Fruit fly (Drosophila melanogaster) whole organism, embryonic: ENCODE results near the gene Sfxn2.

Experiments
- Ada2b ChIP-seq: fragments of 200-800 bp; sonication (Bioruptor generic); IDR thresholded peaks from 2 replicates; pipeline ENCODE4 v1.3.6; 2022; ENCODE audit warnings: missing biosample characterization, missing genetic modification characterization
- Antp ChIP-seq: fragments of 200-800 bp; sonication (Bioruptor generic); optimal IDR thresholded peaks from 3 replicates; lab custom pipeline; 2016; ENCODE audit warnings: missing biosample characterization, missing genetic modification characterization
- B-H2 ChIP-seq: fragments of 200-800 bp; sonication (Bioruptor generic); optimal IDR thresholded peaks from 2 replicates; lab custom pipeline; 2018; ENCODE audit warnings: missing biosample characterization, mild to moderate bottlenecking, missing genetic modification characterization
- CG10274 ChIP-seq: fragments of 200-800 bp; sonication (Bioruptor generic); optimal IDR thresholded peaks from 3 replicates; lab custom pipeline; 2017; ENCODE audit warnings: missing biosample characterization, mild to moderate bottlenecking, missing genetic modification characterization
- CG10979 ChIP-seq: fragments of 200-800 bp; sonication (Bioruptor generic); optimal IDR thresholded peaks from 2 replicates; lab custom pipeline; 2018; ENCODE audit warnings: missing biosample characterization, mild to moderate bottlenecking, missing genetic modification characterization, moderate library complexity
- CG11398 ChIP-seq: fragments of 200-800 bp; sonication (Bioruptor generic); optimal IDR thresholded peaks from 2 replicates; lab custom pipeline; 2016; ENCODE audit warnings: missing biosample characterization, missing genetic modification characterization
- CG11456 ChIP-seq: fragments of 200-800 bp; sonication (Bioruptor generic); IDR thresholded peaks from 3 replicates; pipeline ENCODE4 v1.3.6; 2022; ENCODE audit warnings: missing biosample characterization, missing genetic modification characterization
- CG12071 ChIP-seq: fragments of 200-800 bp; sonication (Bioruptor generic); optimal IDR thresholded peaks from 3 replicates; lab custom pipeline; 2018; ENCODE audit warnings: missing biosample characterization, mild to moderate bottlenecking, missing genetic modification characterization
- CG15269 ChIP-seq: fragments of 200-800 bp; sonication (Bioruptor generic); optimal IDR thresholded peaks from 2 replicates; lab custom pipeline; 2018; ENCODE audit warnings: missing biosample characterization, mild to moderate bottlenecking, missing genetic modification characterization, moderate library complexity
- CG16779 ChIP-seq: fragments of 200-800 bp; sonication (Bioruptor generic); IDR thresholded peaks from 2 replicates; pipeline ENCODE4 v1.3.6; 2022; ENCODE audit warnings: missing biosample characterization, missing genetic modification characterization
- CG17359 ChIP-seq: fragments of 200-800 bp; sonication (Bioruptor generic); optimal IDR thresholded peaks from 3 replicates; lab custom pipeline; 2018; ENCODE audit warnings: missing biosample characterization, mild to moderate bottlenecking, missing genetic modification characterization, moderate library complexity
- CG17385 ChIP-seq: fragments of 200-800 bp; sonication (Bioruptor generic); optimal IDR thresholded peaks from 3 replicates; lab custom pipeline; 2018; ENCODE audit warnings: missing biosample characterization, mild to moderate bottlenecking, missing genetic modification characterization
- CG2678 ChIP-seq: fragments of 200-800 bp; sonication (Bioruptor generic); optimal IDR thresholded peaks from 3 replicates; lab custom pipeline; 2019; ENCODE audit warnings: missing biosample characterization, mild to moderate bottlenecking, missing genetic modification characterization, moderate library complexity
- CG32532 ChIP-seq: fragments of 200-800 bp; sonication (Bioruptor generic); IDR thresholded peaks from 2 replicates; pipeline ENCODE4 v1.3.6; 2022; ENCODE audit warnings: missing biosample characterization, missing genetic modification characterization
- CG32767 ChIP-seq: fragments of 200-800 bp; sonication (Bioruptor generic); IDR thresholded peaks from 2 replicates; pipeline ENCODE4 v1.3.6; 2022; ENCODE audit warnings: missing biosample characterization, missing genetic modification characterization
- CG3726 ChIP-seq: fragments of 200-800 bp; sonication (Bioruptor generic); IDR thresholded peaks from 3 replicates; pipeline ENCODE4, ENCODE4 v1.3.6; 2022; ENCODE audit warnings: missing biosample characterization, missing genetic modification characterization
- CG5245 ChIP-seq: fragments of 200-800 bp; sonication (Bioruptor generic); optimal IDR thresholded peaks from 3 replicates; lab custom pipeline; 2016; ENCODE audit warnings: missing biosample characterization, missing genetic modification characterization
- CG6272 ChIP-seq: fragments of 200-800 bp; sonication (Bioruptor generic); IDR thresholded peaks from 2 replicates; pipeline ENCODE4 v1.3.6; 2022; ENCODE audit warnings: missing biosample characterization, missing genetic modification characterization
- CG6813 ChIP-seq: fragments of 200-800 bp; sonication (Bioruptor generic); optimal IDR thresholded peaks from 2 replicates; lab custom pipeline; 2017; ENCODE audit warnings: missing biosample characterization, missing genetic modification characterization, mild to moderate bottlenecking, moderate library complexity, missing genetic modification reagents
- CG7372 ChIP-seq: fragments of 200-800 bp; sonication (Bioruptor generic); IDR thresholded peaks from 2 replicates; pipeline ENCODE4 v1.3.6; 2022; ENCODE audit warnings: missing biosample characterization, missing genetic modification characterization
- CG7556 ChIP-seq: fragments of 200-800 bp; sonication (Bioruptor generic); optimal IDR thresholded peaks from 2 replicates; lab custom pipeline; 2017; ENCODE audit warnings: missing biosample characterization, mild to moderate bottlenecking, missing genetic modification characterization
- D ChIP-seq, 2 experiments: fragments of 200-800 bp in 1 of 2; fragments of >200 bp in 1 of 2; sonication (Bioruptor generic) in 1 of 2; optimal IDR thresholded peaks; 2 replicates in 1 of 2; 3 replicates in 1 of 2; lab custom pipeline; 2017; ENCODE audit warnings: mild to moderate bottlenecking in 1 of 2, missing biosample characterization in 1 of 2, missing genetic modification characterization in 1 of 2, missing genetic modification reagents in 1 of 2
- Doc2 ChIP-seq: fragments of 200-800 bp; sonication (Bioruptor generic); IDR thresholded peaks from 2 replicates; pipeline ENCODE4 v1.3.6; 2022; ENCODE audit warnings: missing biosample characterization, missing genetic modification characterization
- Fer2 ChIP-seq: fragments of 200-800 bp; sonication (Bioruptor generic); optimal IDR thresholded peaks from 2 replicates; lab custom pipeline; 2018; ENCODE audit warnings: missing biosample characterization, mild to moderate bottlenecking, missing genetic modification characterization, moderate library complexity
- H15 ChIP-seq: fragments of 200-800 bp; sonication (Bioruptor generic); IDR thresholded peaks from 3 replicates; pipeline ENCODE4 v1.3.6; 2022; ENCODE audit warnings: missing biosample characterization, missing genetic modification characterization
- H2.0 ChIP-seq: fragments of 200-800 bp; sonication (Bioruptor generic); IDR thresholded peaks from 2 replicates; pipeline ENCODE4 v1.3.6; 2022; ENCODE audit warnings: missing biosample characterization, missing genetic modification characterization
- Meics ChIP-seq: fragments of 200-800 bp; sonication (Bioruptor generic); optimal IDR thresholded peaks from 2 replicates; lab custom pipeline; 2017; ENCODE audit warnings: missing biosample characterization, mild to moderate bottlenecking, missing genetic modification characterization
- Optix ChIP-seq: fragments of 200-800 bp; sonication (Bioruptor generic); IDR thresholded peaks from 3 replicates; pipeline ENCODE4 v1.3.6; 2022; ENCODE audit warnings: missing biosample characterization, missing genetic modification characterization
- Pdp1 ChIP-seq, 2 experiments: fragments of 200-800 bp; sonication (Bioruptor generic); optimal IDR thresholded peaks; 3 replicates each; lab custom pipeline; 2016; ENCODE audit warnings: missing biosample characterization in 2 of 2, missing genetic modification characterization in 2 of 2, mild to moderate bottlenecking in 1 of 2, moderate library complexity in 1 of 2
- Side ChIP-seq: fragments of 200-800 bp; sonication (Bioruptor generic); optimal IDR thresholded peaks from 2 replicates; lab custom pipeline; 2016; ENCODE audit warnings: missing biosample characterization, missing genetic modification characterization
- Usf ChIP-seq: fragments of 200-800 bp; sonication (Bioruptor generic); optimal IDR thresholded peaks from 2 replicates; lab custom pipeline; 2017; ENCODE audit warnings: missing genotype, missing biosample characterization, missing genetic modification characterization
- ase ChIP-seq: fragments of 200-800 bp; sonication (Bioruptor generic); IDR thresholded peaks from 3 replicates; pipeline ENCODE4 v1.3.6; 2022; ENCODE audit warnings: missing biosample characterization, missing genetic modification characterization
- ash1 ChIP-seq: fragments of 200-800 bp; sonication (Bioruptor generic); optimal IDR thresholded peaks from 2 replicates; lab custom pipeline; 2018; ENCODE audit warnings: missing biosample characterization, mild to moderate bottlenecking, missing genetic modification characterization
- bbx ChIP-seq: fragments of 200-800 bp; sonication (Bioruptor generic); IDR thresholded peaks from 2 replicates; pipeline ENCODE4 v1.3.6; 2022; ENCODE audit warnings: missing biosample characterization, missing genetic modification characterization; ENCODE audit not compliant: partially characterized antibody
- cg ChIP-seq: fragments of 200-800 bp; sonication (Bioruptor generic); optimal IDR thresholded peaks from 3 replicates; lab custom pipeline; 2019; ENCODE audit warnings: missing biosample characterization, mild to moderate bottlenecking, missing genetic modification characterization, moderate library complexity
- chinmo ChIP-seq: fragments of 200-800 bp; sonication (Bioruptor generic); IDR thresholded peaks from 4 replicates; pipeline ENCODE4 v1.3.6; 2022; ENCODE audit warnings: missing biosample characterization, missing genetic modification characterization; ENCODE audit not compliant: partially characterized antibody
- dati ChIP-seq: fragments of 200-800 bp; sonication (Bioruptor generic); IDR thresholded peaks from 2 replicates; pipeline ENCODE4 v1.3.6; 2022; ENCODE audit warnings: missing biosample characterization, missing genetic modification characterization
- fd64A ChIP-seq: fragments of 200-800 bp; sonication (Bioruptor generic); optimal IDR thresholded peaks from 3 replicates; lab custom pipeline; 2018; ENCODE audit warnings: missing biosample characterization, mild to moderate bottlenecking, missing genetic modification characterization
- gcm2 ChIP-seq: fragments of 200-800 bp; sonication (Bioruptor generic); optimal IDR thresholded peaks from 2 replicates; lab custom pipeline; 2016; ENCODE audit warnings: missing biosample characterization, missing genetic modification characterization
- jumu ChIP-seq: fragments of 200-800 bp; sonication (Bioruptor generic); optimal IDR thresholded peaks from 3 replicates; lab custom pipeline; 2016; ENCODE audit warnings: missing biosample characterization, missing genetic modification characterization
- kay ChIP-seq: fragments of 200-800 bp; sonication (Bioruptor generic); optimal IDR thresholded peaks from 2 replicates; lab custom pipeline; 2016; ENCODE audit warnings: missing biosample characterization, missing genetic modification characterization
- nom ChIP-seq: fragments of 200-800 bp; sonication (Bioruptor generic); optimal IDR thresholded peaks from 2 replicates; lab custom pipeline; 2017; ENCODE audit warnings: missing biosample characterization, missing genetic modification characterization, mild to moderate bottlenecking, moderate library complexity, missing genetic modification reagents
- odd ChIP-seq: fragments of 200-800 bp; sonication (Bioruptor generic); optimal IDR thresholded peaks from 2 replicates; lab custom pipeline; 2017; ENCODE audit warnings: missing biosample characterization, mild to moderate bottlenecking, missing genetic modification characterization
- ranshi ChIP-seq: fragments of 200-800 bp; sonication (Bioruptor generic); IDR thresholded peaks from 2 replicates; pipeline ENCODE4 v1.3.6; 2022; ENCODE audit warnings: missing biosample characterization, missing genetic modification characterization
- sd ChIP-seq: fragments of 200-800 bp; sonication (Bioruptor generic); optimal IDR thresholded peaks from 3 replicates; lab custom pipeline; 2018; ENCODE audit warnings: missing biosample characterization, mild to moderate bottlenecking, missing genetic modification characterization, moderate library complexity
- sens ChIP-seq: fragments of 200-800 bp; sonication (Bioruptor generic); peaks from one replicate; lab custom pipeline; 2016; ENCODE audit warnings: missing biosample characterization, missing genetic modification characterization
- sim ChIP-seq: fragments of 200-800 bp; sonication (Bioruptor generic); IDR thresholded peaks from 2 replicates; pipeline ENCODE4 v1.3.6; 2022; ENCODE audit warnings: missing biosample characterization, missing genetic modification characterization
- sr ChIP-seq: fragments of 200-800 bp; sonication (Bioruptor generic); IDR thresholded peaks from 3 replicates; pipeline ENCODE4 v1.3.6; 2022; ENCODE audit warnings: missing biosample characterization, missing genetic modification characterization
- stwl ChIP-seq: fragments of 200-800 bp; sonication (Bioruptor generic); optimal IDR thresholded peaks from 3 replicates; lab custom pipeline; 2018; ENCODE audit warnings: missing biosample characterization, mild to moderate bottlenecking, missing genetic modification characterization, moderate library complexity
- tup ChIP-seq: fragments of 200-800 bp; sonication (Bioruptor generic); optimal IDR thresholded peaks from 2 replicates; lab custom pipeline; 2016; ENCODE audit warnings: missing biosample characterization, mild to moderate bottlenecking, missing genetic modification characterization, moderate library complexity
- vvl ChIP-seq: fragments of 200-800 bp; sonication (Bioruptor generic); IDR thresholded peaks from 2 replicates; pipeline ENCODE4 v1.3.6; 2022; ENCODE audit warnings: missing biosample characterization, missing genetic modification characterization

The Sfxn2 gene

dm6 chr3L:19072177-19072603, 9.2 kb downstream of the Sfxn2 start (continued):
- TF ChIP-seq Ada2b = no peak
- peak; percentile 55 for TF ChIP-seq cg (GFP tag; lab: Kevin White, UChicago)
- no peak for TF ChIP-seq Side (GFP tag; lab: Kevin White, UChicago)
- no peak for TF ChIP-seq CG17385
- no peak for TF ChIP-seq vvl (GFP tag; lab: Robert Waterston, UW)
- TF ChIP-seq ase (GFP tag; lab: Robert Waterston, UW) = no peak
- peak; percentile 40 for TF ChIP-seq CG2678 (tag; lab: Kevin White, UChicago)
- TF ChIP-seq H2.0 (GFP tag; lab: Robert Waterston, UW) = no peak
- TF ChIP-seq CG12071 = peak; percentile 18
- TF ChIP-seq Doc2 (GFP tag; lab: Robert Waterston, UW) = no peak
- no peak for TF ChIP-seq kay (GFP tag; lab: Kevin White, UChicago)
- no peak for TF ChIP-seq fd64A (GFP tag; lab: Kevin White, UChicago)
- no peak for TF ChIP-seq tup
- TF ChIP-seq Meics (GFP tag; lab: Kevin White, UChicago) = peak; percentile 13
- no peak for TF ChIP-seq D (optimal IDR thresholded peaks at IDR 0.05; lab: Kevin White, UChicago)
- no peak for TF ChIP-seq D (GFP tag; optimal IDR thresholded peaks at IDR 0.05; lab: Kevin White, UChicago)
- TF ChIP-seq CG32532 (GFP tag; lab: Robert Waterston, UW) = peak; percentile 55; the same call in 1 of the 2 replicates
- TF ChIP-seq jumu (GFP tag; lab: Kevin White, UChicago) = no peak
- TF ChIP-seq bbx (GFP tag; lab: Robert Waterston, UW) = no peak
- TF ChIP-seq ash1 (GFP tag; lab: Kevin White, UChicago) = no peak
- TF ChIP-seq Antp (GFP tag; lab: Kevin White, UChicago) = no peak
- TF ChIP-seq CG17359 = no peak
- TF ChIP-seq H15 (GFP tag; lab: Robert Waterston, UW) = no peak
- no peak for TF ChIP-seq CG10274 (GFP tag; lab: Kevin White, UChicago)
- no peak for TF ChIP-seq CG32767 (GFP tag; lab: Robert Waterston, UW)
- TF ChIP-seq CG11398 (GFP tag; lab: Kevin White, UChicago) = no peak
- no peak for TF ChIP-seq Optix
- TF ChIP-seq gcm2 = no peak
- peak; percentile 4 for TF ChIP-seq sd (tag; lab: Kevin White, UChicago)
- peak; percentile 43 for TF ChIP-seq CG6813 (GFP tag; lab: Kevin White, UChicago)
- no peak for TF ChIP-seq dati
- TF ChIP-seq ranshi (GFP tag; lab: Robert Waterston, UW) = peak; percentile 46; the same call in 1 of the 2 replicates
- TF ChIP-seq stwl (tag; lab: Kevin White, UChicago) = no peak
- no peak for TF ChIP-seq sens (GFP tag; lab: Kevin White, UChicago)
- no peak for TF ChIP-seq CG5245 (GFP tag; lab: Kevin White, UChicago)
- peak; percentile 0 for TF ChIP-seq CG15269 (tag; lab: Kevin White, UChicago)
- no peak for TF ChIP-seq CG6272 (GFP tag; lab: Robert Waterston, UW)
- no peak for TF ChIP-seq CG11456 (GFP tag; lab: Robert Waterston, UW)
- no peak for TF ChIP-seq CG7556 (GFP tag; lab: Kevin White, UChicago)
- no peak for TF ChIP-seq sim (GFP tag; lab: Robert Waterston, UW)
- TF ChIP-seq odd (GFP tag; lab: Kevin White, UChicago) = no peak
- TF ChIP-seq B-H2 (GFP tag; lab: Kevin White, UChicago) = peak; percentile 54
- peak; percentile 93 for TF ChIP-seq nom
- no peak for TF ChIP-seq Usf (GFP tag; lab: Kevin White, UChicago)
- TF ChIP-seq CG16779 (GFP tag; lab: Robert Waterston, UW) = no peak
- no peak for TF ChIP-seq Fer2 (tag; lab: Kevin White, UChicago)
- no peak for TF ChIP-seq CG3726 (GFP tag; lab: Robert Waterston, UW)
- TF ChIP-seq CG7372 = no peak
- TF ChIP-seq Pdp1 (GFP tag; optimal IDR thresholded peaks at IDR 0.05; lab: Kevin White, UChicago) = no peak
- 0 out of 4 replicates have a peak, but pooled peaks have one; percentile 60 for TF ChIP-seq chinmo (GFP tag; lab: Robert Waterston, UW)
- peak; percentile 72; the same call in 1 of the 3 replicates for TF ChIP-seq sr (GFP tag; lab: Robert Waterston, UW)
- no peak for TF ChIP-seq CG10979 (tag; lab: Kevin White, UChicago)
